Worm (Caenorhabditis elegans) whole organism, late embryonic: Measurements from ENCODE around the gene F09C12.8.
"Not testable (repeated sequence)": the region's sequence is repeated elsewhere in the genome, so short reads cannot be mapped to it uniquely, and the experiment has no call there.

Source experiments
- F13H6.1 ChIP-seq: sonication (generic microtip); optimal IDR thresholded peaks from 2 replicates; lab custom pipeline; 2016; ENCODE audit warnings: missing genetic modification characterization, missing compliant biosample characterization
- ama-1 ChIP-seq: fragments of 150-350 bp; optimal IDR thresholded peaks from 2 replicates; lab custom pipeline; 2014
- ceh-14 ChIP-seq: sonication (generic microtip); optimal IDR thresholded peaks from 2 replicates; lab custom pipeline; 2016; ENCODE audit warnings: missing genotype, missing genetic modification characterization, missing compliant biosample characterization
- che-1 ChIP-seq: sonication (generic microtip); optimal IDR thresholded peaks from 2 replicates; lab custom pipeline; 2016; ENCODE audit warnings: mild to moderate bottlenecking, missing genetic modification characterization, missing compliant biosample characterization
- mec-3 ChIP-seq: sonication (generic microtip); optimal IDR thresholded peaks from 2 replicates; lab custom pipeline; 2016; ENCODE audit warnings: borderline replicate concordance, missing genetic modification characterization, missing compliant biosample characterization
- npax-4 ChIP-seq: sonication (generic microtip); optimal IDR thresholded peaks from 2 replicates; lab custom pipeline; 2016; ENCODE audit warnings: missing genetic modification characterization, missing compliant biosample characterization
- pag-3 ChIP-seq: sonication (generic microtip); optimal IDR thresholded peaks from 2 replicates; lab custom pipeline; 2016; ENCODE audit warnings: missing compliant biosample characterization, missing genetic modification characterization, borderline replicate concordance
- unc-42 ChIP-seq: sonication (generic microtip); optimal IDR thresholded peaks from 2 replicates; lab custom pipeline; 2016; ENCODE audit warnings: missing genotype, missing genetic modification characterization, missing compliant biosample characterization
- unc-55 ChIP-seq: sonication (generic microtip); optimal IDR thresholded peaks from 2 replicates; lab custom pipeline; 2017; ENCODE audit warnings: missing biosample characterization, missing genetic modification reagents, missing genetic modification characterization
- zip-5 ChIP-seq: sonication (generic microtip); optimal IDR thresholded peaks from 2 replicates; lab custom pipeline; 2016; ENCODE audit warnings: missing genetic modification characterization, missing compliant biosample characterization

ce11 chrII:5097463-5097862 lies 14.7 kb upstream of the F09C12.8 start:
- TF ChIP-seq che-1 (tag; lab: Kevin White, UChicago); F13H6.1; mec-3 (tag; lab: Kevin White, UChicago); npax-4 (tag; lab: Kevin White, UChicago); ceh-14; unc-55 (GFP tag; lab: Kevin White, UChicago); pag-3 (tag; lab: Kevin White, UChicago); ama-1 (lab: Kevin White, UChicago); zip-5 (tag; lab: Kevin White, UChicago); unc-42 (tag; lab: Kevin White, UChicago): not testable (repeated sequence)
